Worm (Caenorhabditis elegans) whole organism, late embryonic: ENCODE measurements around the gene M176.11.

ENCODE experiments used
- K02D7.2 ChIP-seq: sonication (generic microtip); optimal IDR thresholded peaks from 2 replicates; lab custom pipeline; 2017; ENCODE audit warnings: mild to moderate bottlenecking, missing genetic modification characterization, missing compliant biosample characterization
- T23F11.4 ChIP-seq: fragments of 200-800 bp; sonication (Bioruptor generic); optimal IDR thresholded peaks from 2 replicates; lab custom pipeline; 2018; ENCODE audit warnings: mild to moderate bottlenecking, missing genetic modification characterization, missing compliant biosample characterization
- ahr-1 ChIP-seq: sonication (generic microtip); optimal IDR thresholded peaks from 2 replicates; lab custom pipeline; 2016; ENCODE audit warnings: missing genetic modification characterization, missing compliant biosample characterization
- ama-1 ChIP-seq: fragments of 150-350 bp; optimal IDR thresholded peaks from 2 replicates; lab custom pipeline; 2014
- ceh-18 ChIP-seq: sonication (generic microtip); optimal IDR thresholded peaks from 2 replicates; lab custom pipeline; 2016; ENCODE audit warnings: missing genetic modification characterization, missing compliant biosample characterization
- ceh-2 ChIP-seq: sonication (generic microtip); optimal IDR thresholded peaks from 2 replicates; lab custom pipeline; 2016; ENCODE audit warnings: missing genotype, missing genetic modification characterization, missing compliant biosample characterization
- ceh-31 ChIP-seq: sonication (generic microtip); optimal IDR thresholded peaks from 2 replicates; lab custom pipeline; 2016; ENCODE audit warnings: missing genetic modification characterization, missing compliant biosample characterization
- ceh-45 ChIP-seq: fragments of 200-800 bp; sonication (Bioruptor generic); IDR thresholded peaks from 2 replicates; pipeline ENCODE4 v1.3.6; 2022; ENCODE audit warnings: missing genetic modification reagents, missing genetic modification characterization, missing compliant biosample characterization
- ceh-6 ChIP-seq: fragments of 200-800 bp; sonication (Bioruptor generic); optimal IDR thresholded peaks from 2 replicates; lab custom pipeline; 2018; ENCODE audit warnings: mild to moderate bottlenecking, missing genetic modification characterization, missing compliant biosample characterization
- ceh-9 ChIP-seq: sonication (generic microtip); optimal IDR thresholded peaks from 2 replicates; lab custom pipeline; 2016; ENCODE audit warnings: mild to moderate bottlenecking, missing genetic modification characterization, inconsistent platforms, missing compliant biosample characterization
- che-1 ChIP-seq: sonication (generic microtip); optimal IDR thresholded peaks from 2 replicates; lab custom pipeline; 2016; ENCODE audit warnings: mild to moderate bottlenecking, missing genetic modification characterization, missing compliant biosample characterization
- dmd-4 ChIP-seq: sonication (generic microtip); optimal IDR thresholded peaks from 2 replicates; lab custom pipeline; 2016; ENCODE audit warnings: borderline replicate concordance, missing genetic modification characterization, missing compliant biosample characterization
- elt-2 ChIP-seq: sonication (generic microtip); optimal IDR thresholded peaks from 2 replicates; lab custom pipeline; 2016; ENCODE audit warnings: missing genetic modification reagents, missing genetic modification characterization, missing compliant biosample characterization
- eyg-1 ChIP-seq: sonication (generic microtip); optimal IDR thresholded peaks from 2 replicates; lab custom pipeline; 2016; ENCODE audit warnings: missing genotype, missing genetic modification characterization, missing compliant biosample characterization
- fkh-6 ChIP-seq: sonication (generic microtip); optimal IDR thresholded peaks from 2 replicates; lab custom pipeline; 2016; ENCODE audit warnings: missing genetic modification characterization, missing compliant biosample characterization
- gmeb-2 ChIP-seq: sonication (generic microtip); optimal IDR thresholded peaks from 2 replicates; lab custom pipeline; 2016; ENCODE audit warnings: missing genetic modification characterization, inconsistent platforms, missing compliant biosample characterization
- hlh-13 ChIP-seq: fragments of 200-800 bp; sonication (Bioruptor generic); optimal IDR thresholded peaks from 2 replicates; lab custom pipeline; 2018; ENCODE audit warnings: mild to moderate bottlenecking, missing genetic modification characterization, missing compliant biosample characterization
- hlh-15 ChIP-seq: sonication (generic microtip); optimal IDR thresholded peaks from 2 replicates; lab custom pipeline; 2016; ENCODE audit warnings: missing genetic modification characterization, missing compliant biosample characterization
- hlh-6 ChIP-seq: sonication (generic microtip); optimal IDR thresholded peaks from 2 replicates; lab custom pipeline; 2016; ENCODE audit warnings: missing genotype, missing genetic modification characterization, missing compliant biosample characterization
- hlh-8 ChIP-seq: sonication (generic microtip); optimal IDR thresholded peaks from 2 replicates; lab custom pipeline; 2016; ENCODE audit warnings: missing genotype, missing genetic modification characterization, missing compliant biosample characterization
- lin-11 ChIP-seq: fragments of 200-800 bp; sonication (Bioruptor generic); optimal IDR thresholded peaks from 2 replicates; lab custom pipeline; 2018; ENCODE audit warnings: mild to moderate bottlenecking, missing genetic modification characterization, missing compliant biosample characterization
- madf-2 ChIP-seq: sonication (generic microtip); optimal IDR thresholded peaks from 2 replicates; lab custom pipeline; 2017; ENCODE audit warnings: missing genetic modification characterization, missing compliant biosample characterization
- mec-3 ChIP-seq: sonication (generic microtip); optimal IDR thresholded peaks from 2 replicates; lab custom pipeline; 2016; ENCODE audit warnings: borderline replicate concordance, missing genetic modification characterization, missing compliant biosample characterization
- nfya-1 ChIP-seq: sonication (generic microtip); optimal IDR thresholded peaks from 2 replicates; lab custom pipeline; 2017; ENCODE audit warnings: missing genetic modification characterization, mild to moderate bottlenecking, missing compliant biosample characterization, antibody characterized with exemption, moderate library complexity
- nhr-232 ChIP-seq: sonication (generic microtip); optimal IDR thresholded peaks from 2 replicates; lab custom pipeline; 2016; ENCODE audit warnings: missing genetic modification characterization, missing compliant biosample characterization
- pag-3 ChIP-seq: sonication (generic microtip); optimal IDR thresholded peaks from 2 replicates; lab custom pipeline; 2016; ENCODE audit warnings: missing compliant biosample characterization, missing genetic modification characterization, borderline replicate concordance
- pat-9 ChIP-seq: fragments of 200-800 bp; sonication (Bioruptor generic); optimal IDR thresholded peaks from 2 replicates; lab custom pipeline; 2018; ENCODE audit warnings: mild to moderate bottlenecking, missing genetic modification characterization, moderate library complexity, missing compliant biosample characterization
- pha-2 ChIP-seq: sonication (generic microtip); optimal IDR thresholded peaks from 2 replicates; lab custom pipeline; 2017; ENCODE audit warnings: mild to moderate bottlenecking, missing genetic modification characterization, missing compliant biosample characterization
- pha-4 ChIP-seq: fragments of 150-350 bp; optimal IDR thresholded peaks from 2 replicates; lab custom pipeline; 2018; ENCODE audit warnings: missing biosample characterization, missing genetic modification reagents, missing genetic modification characterization
- sdc-2 ChIP-seq: sonication (generic microtip); optimal IDR thresholded peaks from 2 replicates; lab custom pipeline; 2016; ENCODE audit warnings: missing genotype, missing genetic modification characterization, missing compliant biosample characterization
- sox-2 ChIP-seq: fragments of 200-800 bp; sonication (Bioruptor generic); IDR thresholded peaks from 2 replicates; pipeline ENCODE4 v1.3.6; 2022; ENCODE audit warnings: missing genetic modification reagents, missing genetic modification characterization, missing compliant biosample characterization
- tbx-7 ChIP-seq: sonication (generic microtip); optimal IDR thresholded peaks from 2 replicates; lab custom pipeline; 2016; ENCODE audit warnings: missing genotype, missing genetic modification characterization, missing compliant biosample characterization
- unc-3 ChIP-seq, 2 experiments: fragments of 200-800 bp in 1 of 2; sonication (Bioruptor generic) in 1 of 2; sonication (generic microtip) in 1 of 2; conservative IDR thresholded peaks in 1 of 2; optimal IDR thresholded peaks in 1 of 2; 2 replicates each; pipeline versions ENCODE4 v1.3.6 to Lab custom; 2016 to 2022; ENCODE audit warnings: missing compliant biosample characterization in 2 of 2, missing genetic modification characterization in 2 of 2, missing genetic modification reagents in 1 of 2
- unc-55 ChIP-seq: sonication (generic microtip); optimal IDR thresholded peaks from 2 replicates; lab custom pipeline; 2017; ENCODE audit warnings: missing biosample characterization, missing genetic modification reagents, missing genetic modification characterization
- ztf-16 ChIP-seq: sonication (generic microtip); optimal IDR thresholded peaks from 2 replicates; lab custom pipeline; 2017; ENCODE audit warnings: missing genetic modification characterization, missing compliant biosample characterization

M176.11 gene

ce11 chrII:9399746-9400145, 22.3 kb upstream of the M176.11 start, which contains the start of gene Y51B9A.7:
TSS of gene Y51B9A.7 (plus strand) at chrII:9400046.
- TF ChIP-seq ceh-6 (GFP tag; lab: Kevin White, UChicago) (no peak), ceh-18 (tag; lab: Kevin White, UChicago) (no peak), hlh-13 (GFP tag; lab: Kevin White, UChicago) (no peak), pha-2 (tag; lab: Kevin White, UChicago) (no peak), ceh-45 (GFP tag; lab: Robert Waterston, UW) (no peak), madf-2 (tag; lab: Kevin White, UChicago) (no peak)
- TF ChIP-seq, all 69 proteins: peak for 0

- no peak for TF ChIP-seq gmeb-2 (tag; lab: Kevin White, UChicago)
- TF ChIP-seq nfya-1: no peak
- TF ChIP-seq pag-3 (tag; lab: Kevin White, UChicago): no peak
- no peak for TF ChIP-seq eyg-1 (tag; lab: Kevin White, UChicago)
- no peak for TF ChIP-seq pha-4 (tag; lab: Kevin White, UChicago)
- TF ChIP-seq lin-11 (tag; lab: Kevin White, UChicago): no peak
- no peak for TF ChIP-seq ceh-18 (tag; lab: Kevin White, UChicago)
- TF ChIP-seq ceh-9 (tag; lab: Kevin White, UChicago): no peak
- no peak for TF ChIP-seq hlh-15 (tag; lab: Kevin White, UChicago)
- no peak for TF ChIP-seq ama-1
- TF ChIP-seq hlh-13 (GFP tag; lab: Kevin White, UChicago): no peak
- no peak for TF ChIP-seq ceh-2 (tag; lab: Kevin White, UChicago)
Measured at ce11 chrII:9403087-9403486, 19.0 kb upstream of the M176.11 start, which contains the start of gene Y51B9A.6. TSS of gene Y51B9A.6 (minus strand) at chrII:9403187.

ce11 chrII:9403846-9404245, 18.2 kb upstream of the M176.11 start, which contains the start of gene Y51B9A.5:
TSS of gene Y51B9A.5 (plus strand) at chrII:9404146.
- TF ChIP-seq pha-4 (tag; lab: Kevin White, UChicago): no peak
- no peak for TF ChIP-seq elt-2 (tag; lab: Kevin White, UChicago)
- TF ChIP-seq ceh-31 (tag; lab: Kevin White, UChicago): no peak
- TF ChIP-seq ceh-6 (GFP tag; lab: Kevin White, UChicago): no peak
- TF ChIP-seq K02D7.2: no peak
- no peak for TF ChIP-seq fkh-6
- no peak for TF ChIP-seq nhr-232
- TF ChIP-seq T23F11.4 (GFP tag; lab: Kevin White, UChicago): no peak
- TF ChIP-seq unc-3 (GFP tag; conservative IDR thresholded peaks at IDR 0.05; lab: Robert Waterston, UW): no peak
- no peak for TF ChIP-seq unc-3 (tag; optimal IDR thresholded peaks at IDR 0.05; lab: Kevin White, UChicago)
- no peak for TF ChIP-seq ceh-9 (tag; lab: Kevin White, UChicago)
- TF ChIP-seq madf-2 (tag; lab: Kevin White, UChicago): no peak
- TF ChIP-seq eyg-1 (tag; lab: Kevin White, UChicago): no peak

- no peak for TF ChIP-seq tbx-7 (tag; lab: Kevin White, UChicago)
- TF ChIP-seq unc-3 (GFP tag; conservative IDR thresholded peaks at IDR 0.05; lab: Robert Waterston, UW): no peak
- no peak for TF ChIP-seq unc-3 (tag; optimal IDR thresholded peaks at IDR 0.05; lab: Kevin White, UChicago)
- TF ChIP-seq mec-3 (tag; lab: Kevin White, UChicago): no peak
- TF ChIP-seq sox-2: no peak
- TF ChIP-seq dmd-4 (tag; lab: Kevin White, UChicago): no peak
- TF ChIP-seq unc-55 (GFP tag; lab: Kevin White, UChicago): no peak
- TF ChIP-seq ztf-16: no peak
- TF ChIP-seq hlh-6 (tag; lab: Kevin White, UChicago): no peak
- TF ChIP-seq pat-9 (tag; lab: Kevin White, UChicago): no peak
- no peak for TF ChIP-seq T23F11.4 (GFP tag; lab: Kevin White, UChicago)
- TF ChIP-seq che-1 (tag; lab: Kevin White, UChicago): no peak
- TF ChIP-seq ama-1: no peak
- no peak for TF ChIP-seq ceh-18 (tag; lab: Kevin White, UChicago)
- no peak for TF ChIP-seq hlh-8
- no peak for TF ChIP-seq sdc-2 (tag; lab: Kevin White, UChicago)
- no peak for TF ChIP-seq ahr-1 (tag; lab: Kevin White, UChicago)
Measured at ce11 chrII:9407020-9407419, 15.0 kb upstream of the M176.11 start, which contains the start of gene mpz-6. TSS of gene mpz-6 (minus strand) at chrII:9407120.
